Worm (Caenorhabditis elegans) whole organism, early embryonic: ENCODE results near the gene ntl-4.

Source experiments
- B0310.2 ChIP-seq: sonication (generic microtip); optimal IDR thresholded peaks from 2 replicates; lab custom pipeline; 2016; ENCODE audit warnings: mild to moderate bottlenecking, missing genetic modification characterization, missing compliant biosample characterization
- F13C5.2 ChIP-seq: sonication (generic microtip); optimal IDR thresholded peaks from 2 replicates; lab custom pipeline; 2017; ENCODE audit warnings: mild to moderate bottlenecking, missing genetic modification characterization, inconsistent platforms, missing compliant biosample characterization
- aly-1 ChIP-seq: sonication (generic microtip); optimal IDR thresholded peaks from 2 replicates; lab custom pipeline; 2016; ENCODE audit warnings: missing genetic modification characterization, missing compliant biosample characterization
- ama-1 ChIP-seq: fragments of 150-350 bp; optimal IDR thresholded peaks from 2 replicates; lab custom pipeline; 2014
- ceh-13 ChIP-seq: fragments of 200-800 bp; sonication (Bioruptor generic); optimal IDR thresholded peaks from 2 replicates; lab custom pipeline; 2018; ENCODE audit warnings: mild to moderate bottlenecking, missing genetic modification characterization, missing compliant biosample characterization
- ceh-36 ChIP-seq: sonication (generic microtip); optimal IDR thresholded peaks from 2 replicates; lab custom pipeline; 2016; ENCODE audit warnings: missing genetic modification characterization, inconsistent platforms, missing compliant biosample characterization
- ets-7 ChIP-seq: sonication (generic microtip); optimal IDR thresholded peaks from 2 replicates; lab custom pipeline; 2016; ENCODE audit warnings: missing genotype, missing genetic modification characterization, missing compliant biosample characterization
- flt-1 ChIP-seq: fragments of 200-800 bp; sonication (Bioruptor generic); IDR thresholded peaks from 2 replicates; pipeline ENCODE4 v1.3.6; 2022; ENCODE audit warnings: missing genetic modification characterization, missing compliant biosample characterization
- hmbx-1 ChIP-seq: sonication (generic microtip); optimal IDR thresholded peaks from 2 replicates; lab custom pipeline; 2016; ENCODE audit warnings: mild to moderate bottlenecking, missing genetic modification characterization, missing compliant biosample characterization
- hmg-4 ChIP-seq: fragments of 200-800 bp; sonication (Bioruptor generic); optimal IDR thresholded peaks from 2 replicates; lab custom pipeline; 2018; ENCODE audit warnings: mild to moderate bottlenecking, missing genetic modification characterization, missing compliant biosample characterization
- hnd-1 ChIP-seq: sonication (generic microtip); optimal IDR thresholded peaks from 2 replicates; lab custom pipeline; 2016; ENCODE audit warnings: missing genetic modification characterization, missing compliant biosample characterization
- pes-1 ChIP-seq: fragments of 200-800 bp; sonication (Bioruptor generic); IDR thresholded peaks from 2 replicates; pipeline ENCODE4 v1.3.6; 2022; ENCODE audit warnings: missing genetic modification reagents, missing genetic modification characterization, missing compliant biosample characterization
- scrt-1 ChIP-seq: fragments of 200-800 bp; sonication (Bioruptor generic); IDR thresholded peaks from 2 replicates; pipeline ENCODE4 v1.3.6; 2022; ENCODE audit warnings: missing genetic modification characterization, missing compliant biosample characterization
- sea-1 ChIP-seq: fragments of 200-800 bp; sonication (Bioruptor generic); conservative IDR thresholded peaks from 2 replicates; pipeline ENCODE4 v1.3.6; 2022; ENCODE audit warnings: missing genetic modification characterization, missing compliant biosample characterization
- tbx-11 ChIP-seq: fragments of 200-800 bp; sonication (Bioruptor generic); IDR thresholded peaks from 2 replicates; pipeline ENCODE4 v1.3.6; 2022; ENCODE audit warnings: missing genetic modification characterization, missing compliant biosample characterization
- tbx-37 ChIP-seq: fragments of 200-800 bp; sonication (Bioruptor generic); conservative IDR thresholded peaks from 2 replicates; pipeline ENCODE4 v1.3.6; 2022; ENCODE audit warnings: missing genetic modification reagents, missing genetic modification characterization, missing compliant biosample characterization
- tra-4 ChIP-seq: sonication (generic microtip); optimal IDR thresholded peaks from 2 replicates; lab custom pipeline; 2017; ENCODE audit warnings: missing genetic modification characterization, missing compliant biosample characterization

ntl-4 gene

ce11 chrIV:7881726-7882125, 28.6 kb upstream of the ntl-4 start, which contains the start of gene atic-1:
TSS of gene atic-1 (plus strand) at chrIV:7882026.
- TF ChIP-seq hnd-1, result no peak
- TF ChIP-seq tbx-37 (GFP tag; lab: Robert Waterston, UW), result no peak
- no peak for TF ChIP-seq pes-1 (GFP tag; lab: Robert Waterston, UW)
- TF ChIP-seq sea-1 (GFP tag; lab: Robert Waterston, UW), result no peak
- no peak for TF ChIP-seq flt-1
- TF ChIP-seq tra-4, result no peak
- no peak for TF ChIP-seq scrt-1 (GFP tag; lab: Robert Waterston, UW)
- no peak for TF ChIP-seq F13C5.2 (tag; lab: Kevin White, UChicago)
- TF ChIP-seq tbx-11 (GFP tag; lab: Robert Waterston, UW), result no peak
- no peak for TF ChIP-seq ceh-36
- TF ChIP-seq ceh-13 (GFP tag; lab: Kevin White, UChicago), result no peak
- TF ChIP-seq hmbx-1 (tag; lab: Kevin White, UChicago), result no peak
- no peak for TF ChIP-seq ama-1
- TF ChIP-seq hmg-4 (GFP tag; lab: Kevin White, UChicago), result no peak
- no peak for TF ChIP-seq B0310.2 (tag; lab: Kevin White, UChicago)
- no peak for TF ChIP-seq ets-7 (tag; lab: Kevin White, UChicago)
- no peak for TF ChIP-seq aly-1 (tag; lab: Kevin White, UChicago)

ce11 chrIV:7897443-7897842, 12.9 kb upstream of the ntl-4 start, which contains the start of gene ilys-4:
TSS of gene ilys-4 (minus strand) at chrIV:7897543.
- TF ChIP-seq hmbx-1 (tag; lab: Kevin White, UChicago) (no peak), ceh-13 (GFP tag; lab: Kevin White, UChicago) (no peak), scrt-1 (GFP tag; lab: Robert Waterston, UW) (no peak), tra-4 (no peak), pes-1 (GFP tag; lab: Robert Waterston, UW) (no peak), tbx-11 (GFP tag; lab: Robert Waterston, UW) (no peak), B0310.2 (tag; lab: Kevin White, UChicago) (no peak), hnd-1 (no peak)

- TF ChIP-seq aly-1 (tag; lab: Kevin White, UChicago) (no peak), flt-1 (no peak), ceh-13 (GFP tag; lab: Kevin White, UChicago) (no peak), sea-1 (GFP tag; lab: Robert Waterston, UW) (no peak), B0310.2 (tag; lab: Kevin White, UChicago) (no peak), pes-1 (GFP tag; lab: Robert Waterston, UW) (no peak), hmg-4 (GFP tag; lab: Kevin White, UChicago) (no peak), scrt-1 (GFP tag; lab: Robert Waterston, UW) (no peak), hnd-1 (no peak), tbx-37 (GFP tag; lab: Robert Waterston, UW) (no peak), ets-7 (tag; lab: Kevin White, UChicago) (no peak), ceh-36 (no peak), ama-1 (no peak), hmbx-1 (tag; lab: Kevin White, UChicago) (no peak)
These were observed 12.4 kb upstream of the ntl-4 start for ce11 chrIV:7897953-7898352.

- TF ChIP-seq hmbx-1 (tag; lab: Kevin White, UChicago) (no peak), tra-4 (no peak), ceh-13 (GFP tag; lab: Kevin White, UChicago) (no peak), ets-7 (tag; lab: Kevin White, UChicago) (no peak), tbx-11 (GFP tag; lab: Robert Waterston, UW) (no peak), F13C5.2 (tag; lab: Kevin White, UChicago) (no peak), scrt-1 (GFP tag; lab: Robert Waterston, UW) (no peak), sea-1 (GFP tag; lab: Robert Waterston, UW) (no peak), pes-1 (GFP tag; lab: Robert Waterston, UW) (no peak), tbx-37 (GFP tag; lab: Robert Waterston, UW) (no peak), B0310.2 (tag; lab: Kevin White, UChicago) (no peak), hmg-4 (GFP tag; lab: Kevin White, UChicago) (no peak), ama-1 (no peak), hnd-1 (no peak)
These were observed 11.9 kb upstream of the ntl-4 start for ce11 chrIV:7898489-7898888.

DNA sequence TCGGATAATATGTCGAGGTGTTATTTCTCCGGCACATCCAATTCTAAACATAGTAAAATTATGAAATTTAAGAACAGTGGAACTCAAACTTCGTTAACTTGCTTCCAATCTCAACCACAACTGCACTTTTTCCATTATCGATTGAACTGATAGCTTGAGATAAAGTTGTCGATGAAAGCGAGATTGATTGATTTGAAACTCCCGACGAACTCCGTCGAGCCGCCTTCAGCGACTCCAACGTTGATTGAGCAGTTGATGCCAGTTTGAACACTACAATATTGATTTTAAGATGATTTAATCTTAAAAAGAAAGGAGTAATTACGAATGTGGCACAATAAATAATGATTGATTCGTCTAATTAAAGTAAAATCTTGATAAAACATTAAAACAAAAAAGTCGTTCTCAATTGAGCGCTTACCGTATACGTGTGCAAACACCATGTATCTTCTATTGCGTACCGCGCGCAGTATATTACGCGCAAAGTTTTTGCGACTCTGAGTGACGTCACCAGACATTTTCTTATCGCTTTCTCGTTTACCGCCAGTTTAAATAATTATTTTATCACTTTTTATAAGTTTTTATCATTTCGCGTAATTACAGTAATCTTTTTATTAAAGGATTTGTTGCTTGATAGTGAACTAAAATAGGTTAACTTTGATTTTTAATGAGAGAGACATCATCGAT, 8.0 kb upstream of the ntl-4 start, which contains the start of gene arp-11:
arp-11 (minus strand) TSS at position 51 of the 684 bp plus-strand sequence.
- TF ChIP-seq hmbx-1 (tag; lab: Kevin White, UChicago), result no peak
- no peak for TF ChIP-seq ets-7 (tag; lab: Kevin White, UChicago)
- TF ChIP-seq ama-1, result no peak
- TF ChIP-seq tbx-37 (GFP tag; lab: Robert Waterston, UW), result no peak
- peak; percentile 24 for TF ChIP-seq F13C5.2 (tag; lab: Kevin White, UChicago)

DNA sequence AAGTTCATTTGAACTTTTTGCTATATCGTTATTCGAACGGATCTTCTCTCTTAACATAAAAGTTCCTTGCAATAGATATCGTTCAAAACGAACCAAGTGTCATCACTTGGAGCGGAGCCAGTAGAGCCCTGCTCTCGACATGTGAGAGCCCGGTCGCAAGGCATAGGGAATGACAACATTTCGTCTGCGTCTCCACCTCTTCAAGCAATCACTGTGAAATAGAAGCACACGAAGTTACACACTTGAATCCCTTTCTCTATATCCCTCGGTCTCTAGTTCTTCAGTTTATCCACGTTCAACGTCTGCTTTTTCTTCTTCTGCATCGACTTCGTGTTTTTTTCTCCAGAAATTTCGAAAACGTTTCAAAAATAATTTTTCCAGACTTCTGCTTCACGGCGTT, 7.0 kb upstream of the ntl-4 start, which contains the start of gene C49H3.6:
C49H3.6 (plus strand) TSS at position 380 of the 400 bp plus-strand sequence.
- TF ChIP-seq sea-1 (GFP tag; lab: Robert Waterston, UW) (no peak), scrt-1 (GFP tag; lab: Robert Waterston, UW) (no peak), hnd-1 (no peak), ceh-36 (no peak), tbx-37 (GFP tag; lab: Robert Waterston, UW) (no peak), ama-1 (no peak), aly-1 (tag; lab: Kevin White, UChicago) (no peak), flt-1 (no peak)

DNA sequence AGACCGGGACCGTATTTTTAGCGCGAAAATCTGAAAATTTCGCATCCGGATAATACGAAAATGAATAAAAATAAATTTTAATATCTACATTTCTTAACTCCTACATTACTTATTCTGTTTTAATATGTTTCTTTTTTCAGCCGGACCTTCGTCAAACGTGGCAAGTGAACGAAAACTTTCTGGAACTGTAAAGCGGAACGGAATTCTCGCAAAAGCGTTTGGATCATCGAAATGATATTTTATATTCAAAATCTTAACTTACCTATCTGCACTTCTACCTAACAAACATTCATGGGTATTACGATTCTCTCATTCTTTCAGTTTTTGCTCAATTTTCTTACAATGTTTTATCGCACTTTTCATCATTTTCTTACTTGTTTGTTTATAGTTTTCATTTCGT, 3.7 kb upstream of the ntl-4 start:
- TF ChIP-seq flt-1 (no peak), B0310.2 (tag; lab: Kevin White, UChicago) (no peak), scrt-1 (GFP tag; lab: Robert Waterston, UW) (no peak), ceh-13 (GFP tag; lab: Kevin White, UChicago) (no peak), hmg-4 (GFP tag; lab: Kevin White, UChicago) (no peak), hnd-1 (no peak), ama-1 (no peak), sea-1 (GFP tag; lab: Robert Waterston, UW) (no peak), tra-4 (no peak)
